Worm (Caenorhabditis elegans) whole organism, dauer: ENCODE results near the gene F07B10.4.

Experiments used
- unc-62 ChIP-seq: sonication (generic microtip); optimal IDR thresholded peaks from 2 replicates; lab custom pipeline; 2017; ENCODE audit warnings: missing biosample characterization, missing genetic modification reagents, missing genetic modification characterization

F07B10.4 gene

ce11 chrV:11239187-11239725 is 23.7 kb downstream of the F07B10.4 start, which contains the start of the genes dvc-1 and ima-1:
dvc-1 (minus strand) TSS chrV:11239331.
ima-1 (plus strand) TSS chrV:11239675.
- no peak for TF ChIP-seq unc-62

- TF ChIP-seq unc-62 = no peak
Observed at ce11 chrV:11235876-11236275, 27.0 kb downstream of the F07B10.4 start.

ce11 chrV:11234350-11234749 is 28.6 kb downstream of the F07B10.4 start, which contains the start of gene T19B10.5:
T19B10.5 (plus strand) TSS chrV:11234650.
- no peak for TF ChIP-seq unc-62

- no peak for TF ChIP-seq unc-62
Observed at ce11 chrV:11231177-11231576, 31.7 kb downstream of the F07B10.4 start.

ce11 chrV:11228653-11229173 is 34.2 kb downstream of the F07B10.4 start, which contains the start of gene pqn-70:
pqn-70 (minus strand) TSS chrV:11228703.
- no peak for TF ChIP-seq unc-62

ce11 chrV:11225981-11226380 is 36.9 kb downstream of the F07B10.4 start, which contains the start of gene bgal-1:
bgal-1 (minus strand) TSS chrV:11226018.
- TF ChIP-seq unc-62 = no peak

ce11 chrV:11223698-11224097 is 39.2 kb downstream of the F07B10.4 start:
- no peak for TF ChIP-seq unc-62

ce11 chrV:11220936-11221335 is 42.0 kb downstream of the F07B10.4 start, which contains the start of gene T19B10.2:
T19B10.2 (plus strand) TSS chrV:11221302.
- no peak for TF ChIP-seq unc-62

ce11 chrV:11220415-11220814 is 42.5 kb downstream of the F07B10.4 start:
- TF ChIP-seq unc-62 = no peak

- TF ChIP-seq unc-62 = no peak
Observed at ce11 chrV:11217394-11217793, 45.5 kb downstream of the F07B10.4 start, which contains the start of gene cyp-29A2. cyp-29A2 (plus strand) TSS chrV:11217583.

ce11 chrV:11216137-11216536 is 46.8 kb downstream of the F07B10.4 start:
- no peak for TF ChIP-seq unc-62

ce11 chrV:11214569-11214968 is 48.4 kb downstream of the F07B10.4 start:
- no peak for TF ChIP-seq unc-62

ce11 chrV:11211323-11211722 is 51.6 kb downstream of the F07B10.4 start:
- TF ChIP-seq unc-62 = no peak
